Fruit fly (Drosophila melanogaster) whole organism, embryonic: ENCODE results near the gene CG9839.

Experiments used
- Ada2b ChIP-seq: fragments of 200-800 bp; sonication (Bioruptor generic); IDR thresholded peaks from 2 replicates; pipeline ENCODE4 v1.3.6; 2022; ENCODE audit warnings: missing biosample characterization, missing genetic modification characterization
- BtbVII ChIP-seq: fragments of 200-800 bp; sonication (Bioruptor generic); optimal IDR thresholded peaks from 3 replicates; lab custom pipeline; 2017; ENCODE audit warnings: missing biosample characterization, mild to moderate bottlenecking, missing genetic modification characterization
- CG15479 ChIP-seq: fragments of 200-800 bp; sonication (Bioruptor generic); optimal IDR thresholded peaks from 3 replicates; lab custom pipeline; 2019; ENCODE audit warnings: missing biosample characterization, mild to moderate bottlenecking, missing genetic modification characterization, moderate library complexity
- CG1647 ChIP-seq: fragments of 200-800 bp; sonication (Bioruptor generic); optimal IDR thresholded peaks from 3 replicates; lab custom pipeline; 2016; ENCODE audit warnings: missing biosample characterization, missing genetic modification characterization
- CG16813 ChIP-seq: fragments of 200-800 bp; sonication (Bioruptor generic); IDR thresholded peaks from 3 replicates; pipeline ENCODE4 v1.3.6; 2022; ENCODE audit warnings: missing biosample characterization, missing genetic modification characterization; ENCODE audit not compliant: partially characterized antibody
- CG16815 ChIP-seq: fragments of 200-800 bp; sonication (Bioruptor generic); optimal IDR thresholded peaks from 3 replicates; lab custom pipeline; 2017; ENCODE audit warnings: missing biosample characterization, mild to moderate bottlenecking, missing genetic modification characterization
- CG2678 ChIP-seq: fragments of 200-800 bp; sonication (Bioruptor generic); optimal IDR thresholded peaks from 3 replicates; lab custom pipeline; 2019; ENCODE audit warnings: missing biosample characterization, mild to moderate bottlenecking, missing genetic modification characterization, moderate library complexity
- CG30403 ChIP-seq: fragments of 200-800 bp; sonication (Bioruptor generic); optimal IDR thresholded peaks from 3 replicates; lab custom pipeline; 2016; ENCODE audit warnings: missing biosample characterization, missing genetic modification characterization
- CG30431 ChIP-seq: fragments of 200-800 bp; sonication (Bioruptor generic); optimal IDR thresholded peaks from 2 replicates; lab custom pipeline; 2017; ENCODE audit warnings: missing biosample characterization, missing genetic modification characterization
- CG3995 ChIP-seq: fragments of 200-800 bp; sonication (Bioruptor generic); optimal IDR thresholded peaks from 3 replicates; lab custom pipeline; 2016; ENCODE audit warnings: missing biosample characterization, missing genetic modification characterization
- CG4707 ChIP-seq: fragments of 200-800 bp; sonication (Bioruptor generic); optimal IDR thresholded peaks from 2 replicates; lab custom pipeline; 2018; ENCODE audit warnings: missing biosample characterization, mild to moderate bottlenecking, missing genetic modification characterization, moderate library complexity
- CG6175 ChIP-seq: fragments of 200-800 bp; sonication (Bioruptor generic); IDR thresholded peaks from 3 replicates; pipeline ENCODE4 v1.3.6; 2022; ENCODE audit warnings: missing biosample characterization, missing genetic modification characterization
- CG6272 ChIP-seq: fragments of 200-800 bp; sonication (Bioruptor generic); IDR thresholded peaks from 2 replicates; pipeline ENCODE4 v1.3.6; 2022; ENCODE audit warnings: missing biosample characterization, missing genetic modification characterization
- CG6765 ChIP-seq: fragments of 200-800 bp; sonication (Bioruptor generic); optimal IDR thresholded peaks from 3 replicates; lab custom pipeline; 2017; ENCODE audit warnings: missing biosample characterization, mild to moderate bottlenecking, missing genetic modification characterization
- CG6813 ChIP-seq: fragments of 200-800 bp; sonication (Bioruptor generic); optimal IDR thresholded peaks from 2 replicates; lab custom pipeline; 2017; ENCODE audit warnings: missing biosample characterization, missing genetic modification characterization, mild to moderate bottlenecking, moderate library complexity, missing genetic modification reagents
- CG7928 ChIP-seq: fragments of 200-800 bp; sonication (Bioruptor generic); optimal IDR thresholded peaks from 2 replicates; lab custom pipeline; 2017; ENCODE audit warnings: missing biosample characterization, mild to moderate bottlenecking, missing genetic modification characterization
- CG9932 ChIP-seq: fragments of 200-800 bp; sonication (Bioruptor generic); IDR thresholded peaks from 2 replicates; pipeline ENCODE4 v1.3.6; 2022; ENCODE audit warnings: missing biosample characterization, missing genetic modification characterization
- D19B ChIP-seq: fragments of 200-800 bp; sonication (Bioruptor generic); optimal IDR thresholded peaks from 2 replicates; lab custom pipeline; 2017; ENCODE audit warnings: missing biosample characterization, mild to moderate bottlenecking, missing genetic modification characterization
- Doc3 ChIP-seq: fragments of 200-800 bp; sonication (Bioruptor generic); IDR thresholded peaks from 3 replicates; pipeline ENCODE4 v1.3.6; 2022; ENCODE audit warnings: missing biosample characterization, missing genetic modification characterization; ENCODE audit not compliant: partially characterized antibody
- GATAe ChIP-seq: fragments of 200-800 bp; sonication (Bioruptor generic); conservative IDR thresholded peaks from 2 replicates; pipeline ENCODE4 v1.3.6; 2022; ENCODE audit warnings: missing biosample characterization, missing genetic modification characterization
- Gug ChIP-seq: fragments of 200-800 bp; sonication (Bioruptor generic); IDR thresholded peaks from 4 replicates; pipeline ENCODE4 v1.3.6; 2022; ENCODE audit warnings: missing biosample characterization, missing genetic modification characterization
- Hmx ChIP-seq: fragments of 200-800 bp; sonication (Bioruptor generic); optimal IDR thresholded peaks from 2 replicates; lab custom pipeline; 2016; ENCODE audit warnings: missing biosample characterization, missing genetic modification characterization
- MTF-1 ChIP-seq: fragments of 200-800 bp; sonication (Bioruptor generic); optimal IDR thresholded peaks from 2 replicates; lab custom pipeline; 2018; ENCODE audit warnings: missing biosample characterization, mild to moderate bottlenecking, missing genetic modification characterization, borderline replicate concordance
- Neu2 ChIP-seq: fragments of 200-800 bp; sonication (Bioruptor generic); optimal IDR thresholded peaks from 3 replicates; lab custom pipeline; 2016; ENCODE audit warnings: missing biosample characterization, missing genetic modification characterization, borderline replicate concordance
- Oaz ChIP-seq: fragments of 200-800 bp; sonication (Bioruptor generic); IDR thresholded peaks from 2 replicates; pipeline ENCODE4 v1.3.6; 2022; ENCODE audit warnings: missing biosample characterization, missing genetic modification characterization
- Taf1 ChIP-seq: fragments of 200-800 bp; sonication (Bioruptor generic); IDR thresholded peaks from 2 replicates; pipeline ENCODE4 v1.3.6; 2022; ENCODE audit warnings: missing biosample characterization, missing genetic modification characterization
- cato ChIP-seq: fragments of 200-800 bp; sonication (Bioruptor generic); optimal IDR thresholded peaks from 2 replicates; lab custom pipeline; 2016; ENCODE audit warnings: missing biosample characterization, missing genetic modification characterization, borderline replicate concordance
- cg ChIP-seq: fragments of 200-800 bp; sonication (Bioruptor generic); optimal IDR thresholded peaks from 3 replicates; lab custom pipeline; 2019; ENCODE audit warnings: missing biosample characterization, mild to moderate bottlenecking, missing genetic modification characterization, moderate library complexity
- chinmo ChIP-seq: fragments of 200-800 bp; sonication (Bioruptor generic); IDR thresholded peaks from 4 replicates; pipeline ENCODE4 v1.3.6; 2022; ENCODE audit warnings: missing biosample characterization, missing genetic modification characterization; ENCODE audit not compliant: partially characterized antibody
- ci ChIP-seq: fragments of 200-800 bp; sonication (Bioruptor generic); IDR thresholded peaks from 3 replicates; pipeline ENCODE4 v1.3.6; 2022; ENCODE audit warnings: missing biosample characterization, missing genetic modification characterization
- da ChIP-seq: fragments of 200-800 bp; sonication (Bioruptor generic); optimal IDR thresholded peaks from 2 replicates; lab custom pipeline; 2016; ENCODE audit warnings: missing biosample characterization, missing genetic modification characterization
- danr ChIP-seq: fragments of 200-800 bp; sonication (Bioruptor generic); IDR thresholded peaks from 2 replicates; pipeline ENCODE4 v1.3.6; 2022; ENCODE audit warnings: missing biosample characterization, missing genetic modification characterization
- dmrt99B ChIP-seq: fragments of 200-800 bp; sonication (Bioruptor generic); optimal IDR thresholded peaks from 2 replicates; lab custom pipeline; 2018; ENCODE audit warnings: missing biosample characterization, mild to moderate bottlenecking, missing genetic modification characterization, moderate library complexity
- exex ChIP-seq: fragments of 200-800 bp; sonication (Bioruptor generic); optimal IDR thresholded peaks from 4 replicates; lab custom pipeline; 2018; ENCODE audit warnings: missing biosample characterization, mild to moderate bottlenecking, missing genetic modification characterization, moderate library complexity
- gem ChIP-seq: fragments of 200-800 bp; sonication (Bioruptor generic); optimal IDR thresholded peaks from 2 replicates; lab custom pipeline; 2019; ENCODE audit warnings: missing biosample characterization, mild to moderate bottlenecking, missing genetic modification characterization, moderate library complexity
- gfzf ChIP-seq: fragments of 200-800 bp; sonication (Bioruptor generic); optimal IDR thresholded peaks from 2 replicates; lab custom pipeline; 2016; ENCODE audit warnings: missing biosample characterization, mild to moderate bottlenecking, missing genetic modification characterization, moderate library complexity
- ind ChIP-seq: fragments of 200-800 bp; sonication (Bioruptor generic); optimal IDR thresholded peaks from 3 replicates; lab custom pipeline; 2016; ENCODE audit warnings: missing biosample characterization, missing genetic modification characterization
- jing ChIP-seq: fragments of 200-800 bp; sonication (Bioruptor generic); optimal IDR thresholded peaks from 2 replicates; lab custom pipeline; 2018; ENCODE audit warnings: missing biosample characterization, mild to moderate bottlenecking, missing genetic modification characterization
- lab ChIP-seq: fragments of 200-800 bp; sonication (Bioruptor generic); optimal IDR thresholded peaks from 3 replicates; lab custom pipeline; 2017; ENCODE audit warnings: missing biosample characterization, missing genetic modification characterization, mild to moderate bottlenecking, moderate library complexity, missing genetic modification reagents
- pfk ChIP-seq: fragments of 200-800 bp; sonication (Bioruptor generic); optimal IDR thresholded peaks from 2 replicates; lab custom pipeline; 2018; ENCODE audit warnings: missing biosample characterization, mild to moderate bottlenecking, missing genetic modification characterization, moderate library complexity
- pnt ChIP-seq: fragments of 200-800 bp; sonication (Bioruptor generic); optimal IDR thresholded peaks from 3 replicates; lab custom pipeline; 2016; ENCODE audit warnings: missing biosample characterization, missing genetic modification characterization
- prd ChIP-seq, 3 experiments: fragments of >200 bp in 2 of 3; fragments of 200-800 bp in 1 of 3; sonication (Bioruptor generic) in 1 of 3; optimal IDR thresholded peaks in 2 of 3; IDR thresholded peaks in 1 of 3; 2 replicates in 2 of 3; 3 replicates in 1 of 3; pipeline versions ENCODE4 v1.3.6 to Lab custom; 2017 to 2022; ENCODE audit warnings: missing biosample characterization in 1 of 3, missing genetic modification characterization in 1 of 3
- sisA ChIP-seq: fragments of 200-800 bp; sonication (Bioruptor generic); IDR thresholded peaks from 2 replicates; pipeline ENCODE4 v1.3.6; 2022; ENCODE audit warnings: missing biosample characterization, missing genetic modification characterization
- sna ChIP-seq: fragments of 200-800 bp; sonication (Bioruptor generic); IDR thresholded peaks from 2 replicates; pipeline ENCODE4 v1.3.6; 2022; ENCODE audit warnings: missing biosample characterization, missing genetic modification characterization; ENCODE audit not compliant: partially characterized antibody
- sr ChIP-seq: fragments of 200-800 bp; sonication (Bioruptor generic); IDR thresholded peaks from 3 replicates; pipeline ENCODE4 v1.3.6; 2022; ENCODE audit warnings: missing biosample characterization, missing genetic modification characterization
- tll ChIP-seq, 2 experiments: fragments of 200-800 bp in 1 of 2; fragments of >200 bp in 1 of 2; sonication (Bioruptor generic) in 1 of 2; optimal IDR thresholded peaks; 2 replicates each; lab custom pipeline; 2017 to 2019; ENCODE audit warnings: missing biosample characterization in 2 of 2, missing genetic modification characterization in 2 of 2, mild to moderate bottlenecking in 1 of 2, moderate library complexity in 1 of 2
- ttk ChIP-seq: fragments of 200-800 bp; sonication (Bioruptor generic); IDR thresholded peaks from 2 replicates; pipeline ENCODE4 v2.1.2; 2022; ENCODE audit warnings: missing biosample characterization, missing genetic modification characterization
- usp ChIP-seq: fragments of >200 bp; optimal IDR thresholded peaks from 2 replicates; lab custom pipeline; 2017; ENCODE audit warnings: missing biosample characterization, missing genetic modification characterization

CG9839 gene

dm6 chr3R:8811323-8811936, 5.8 kb upstream of the CG9839 start (continued):
- TF ChIP-seq BtbVII (peak; percentile 99), Gug (GFP tag; lab: Robert Waterston, UW) (peak; percentile 98), gem (peak; percentile 99), CG30403 (peak; percentile 99), cato (peak; percentile 98), chinmo (peak; percentile 96), jing (GFP tag; lab: Kevin White, UChicago) (peak; percentile 99), D19B (GFP tag; lab: Kevin White, UChicago) (peak; percentile 100), MTF-1 (GFP tag; lab: Kevin White, UChicago) (peak; percentile 97), CG6813 (GFP tag; lab: Kevin White, UChicago) (peak; percentile 98), CG6765 (GFP tag; lab: Kevin White, UChicago) (peak; percentile 98), CG16815 (peak; percentile 99), CG1647 (GFP tag; lab: Kevin White, UChicago) (peak; percentile 99), lab (GFP tag; lab: Kevin White, UChicago) (peak; percentile 100), dmrt99B (tag; lab: Kevin White, UChicago) (peak; percentile 100), CG7928 (GFP tag; lab: Kevin White, UChicago) (peak; percentile 86), sr (GFP tag; lab: Robert Waterston, UW) (peak; percentile 94), GATAe (GFP tag; lab: Robert Waterston, UW) (peak; percentile 97), pnt (GFP tag; lab: Kevin White, UChicago) (peak; percentile 99), CG4707 (GFP tag; lab: Kevin White, UChicago) (peak; percentile 94), ttk (GFP tag; lab: Robert Waterston, UW) (peak; percentile 98), Taf1 (GFP tag; lab: Robert Waterston, UW) (peak; percentile 98), CG6272 (GFP tag; lab: Robert Waterston, UW) (peak; percentile 96), gfzf (GFP tag; lab: Kevin White, UChicago) (peak; percentile 36), CG3995 (GFP tag; lab: Kevin White, UChicago) (peak; percentile 88), Neu2 (GFP tag; lab: Kevin White, UChicago) (peak; percentile 96), ci (GFP tag; lab: Robert Waterston, UW) (peak; percentile 99), tll (GFP tag; optimal IDR thresholded peaks at IDR 0.05; lab: Kevin White, UChicago) (no peak), Hmx (GFP tag; lab: Kevin White, UChicago) (peak; percentile 97), usp (GFP tag; lab: Kevin White, UChicago) (no peak), CG9932 (peak; percentile 99), CG2678 (tag; lab: Kevin White, UChicago) (peak; percentile 99), CG15479 (peak; percentile 51), CG30431 (GFP tag; lab: Kevin White, UChicago) (peak; percentile 97), CG16813 (no peak), CG6175 (GFP tag; lab: Robert Waterston, UW) (peak; percentile 97), cg (peak; percentile 84), sisA (GFP tag; lab: Robert Waterston, UW) (peak; percentile 99), pfk (peak; percentile 45), Oaz (GFP tag; lab: Robert Waterston, UW) (peak; percentile 98), da (peak; percentile 96), exex (tag; lab: Kevin White, UChicago) (peak; percentile 94), Ada2b (GFP tag; lab: Robert Waterston, UW) (peak; percentile 99), Doc3 (no peak), prd (optimal IDR thresholded peaks at IDR 0.05; lab: Kevin White, UChicago) (no peak), prd (GFP tag; IDR thresholded peaks at IDR 0.05; lab: Robert Waterston, UW) (peak; percentile 99), ind (GFP tag; lab: Kevin White, UChicago) (peak; percentile 99), sna (GFP tag; lab: Robert Waterston, UW) (no peak), danr (peak; percentile 98)
